Worm (Caenorhabditis elegans) whole organism, L1 larva: Measurements from ENCODE around the gene cyn-17.

Experiments
- ceh-8 ChIP-seq: fragments of 200-800 bp; sonication (Bioruptor generic); optimal IDR thresholded peaks from 2 replicates; lab custom pipeline; 2018; ENCODE audit warnings: mild to moderate bottlenecking, missing genetic modification characterization, moderate library complexity, missing compliant biosample characterization
- efl-3 ChIP-seq: fragments of 200-800 bp; sonication (Bioruptor generic); optimal IDR thresholded peaks from 2 replicates; lab custom pipeline; 2018; ENCODE audit warnings: mild to moderate bottlenecking, missing genetic modification characterization, missing compliant biosample characterization
- ets-5 ChIP-seq: fragments of 200-800 bp; sonication (Bioruptor generic); IDR thresholded peaks from 2 replicates; pipeline ENCODE4 v1.3.6; 2022; ENCODE audit warnings: missing genetic modification characterization, missing compliant biosample characterization
- fkh-10 ChIP-seq: sonication (generic microtip); optimal IDR thresholded peaks from 2 replicates; lab custom pipeline; 2017; ENCODE audit warnings: missing biosample characterization, missing genetic modification reagents, missing genetic modification characterization
- fkh-4 ChIP-seq: sonication (generic microtip); optimal IDR thresholded peaks from 2 replicates; lab custom pipeline; 2016; ENCODE audit warnings: missing compliant biosample characterization, missing genetic modification characterization, borderline replicate concordance
- grh-1 ChIP-seq: fragments of 200-800 bp; sonication (Bioruptor generic); IDR thresholded peaks from 2 replicates; pipeline ENCODE4 v1.3.6; 2022; ENCODE audit warnings: missing genetic modification reagents, missing genetic modification characterization, missing compliant biosample characterization
- mdl-1 ChIP-seq, 2 experiments: fragments of 150-350 bp; optimal IDR thresholded peaks; 2 replicates each; lab custom pipeline; 2014 to 2017; ENCODE audit warnings: missing biosample characterization in 2 of 2, missing genetic modification characterization in 2 of 2, inconsistent platforms in 1 of 2
- mef-2 ChIP-seq: fragments of 150-350 bp; optimal IDR thresholded peaks from 2 replicates; lab custom pipeline; 2014; ENCODE audit warnings: missing biosample characterization, missing genetic modification characterization
- nhr-11 ChIP-seq: fragments of 150-350 bp; optimal IDR thresholded peaks from 2 replicates; lab custom pipeline; 2014; ENCODE audit warnings: missing biosample characterization, missing genetic modification characterization
- pqm-1 ChIP-seq: sonication (generic microtip); optimal IDR thresholded peaks from 3 replicates; lab custom pipeline; 2017; ENCODE audit warnings: missing biosample characterization, missing genetic modification characterization
- snpc-4 ChIP-seq: fragments of 150-350 bp; optimal IDR thresholded peaks from 2 replicates; lab custom pipeline; 2014; ENCODE audit warnings: missing biosample characterization, missing genetic modification characterization
- ztf-11 ChIP-seq, 2 experiments: sonication (generic microtip); optimal IDR thresholded peaks; 2 replicates each; lab custom pipeline; 2016 to 2017; ENCODE audit warnings: missing genetic modification characterization in 2 of 2, missing biosample characterization in 1 of 2, missing compliant biosample characterization in 1 of 2

- no peak for TF ChIP-seq mef-2
- no peak for TF ChIP-seq fkh-10 (GFP tag; lab: Kevin White, UChicago)
- TF ChIP-seq ztf-11 (tag; optimal IDR thresholded peaks at IDR 0.05; lab: Kevin White, UChicago), result no peak
- TF ChIP-seq grh-1 (GFP tag; lab: Robert Waterston, UW), result no peak
- no peak for TF ChIP-seq nhr-11 (tag; lab: Kevin White, UChicago)
- no peak for TF ChIP-seq ceh-8
- TF ChIP-seq snpc-4 (tag; lab: Kevin White, UChicago), result no peak
- no peak for TF ChIP-seq pqm-1 (tag; lab: Kevin White, UChicago)
- TF ChIP-seq ets-5, result no peak
- no peak for TF ChIP-seq efl-3 (GFP tag; lab: Kevin White, UChicago)
- no peak for TF ChIP-seq fkh-4
- no peak for TF ChIP-seq mdl-1 (tag; optimal IDR thresholded peaks at IDR 0.05; lab: Kevin White, UChicago)
Observed at ce11 chrV:5852084-5852483, 52.6 kb downstream of the cyn-17 start.
